Fruit fly (Drosophila melanogaster) whole organism, embryonic: ENCODE results near the gene sima.

ENCODE experiments used
- Ada2b ChIP-seq: fragments of 200-800 bp; sonication (Bioruptor generic); IDR thresholded peaks from 2 replicates; pipeline ENCODE4 v1.3.6; 2022; ENCODE audit warnings: missing biosample characterization, missing genetic modification characterization
- Antp ChIP-seq: fragments of 200-800 bp; sonication (Bioruptor generic); optimal IDR thresholded peaks from 3 replicates; lab custom pipeline; 2016; ENCODE audit warnings: missing biosample characterization, missing genetic modification characterization
- Blimp-1 ChIP-seq: fragments of 200-800 bp; sonication (Bioruptor generic); optimal IDR thresholded peaks from 3 replicates; lab custom pipeline; 2018; ENCODE audit warnings: missing biosample characterization, missing genetic modification characterization, mild to moderate bottlenecking, moderate library complexity, missing genetic modification reagents
- CG1024 ChIP-seq: fragments of 200-800 bp; sonication (Bioruptor generic); IDR thresholded peaks from 2 replicates; pipeline ENCODE4 v1.3.6; 2022; ENCODE audit warnings: missing biosample characterization, missing genetic modification characterization
- CG11695 ChIP-seq: fragments of 200-800 bp; sonication (Bioruptor generic); IDR thresholded peaks from 3 replicates; pipeline ENCODE4 v1.3.6; 2022; ENCODE audit warnings: missing biosample characterization, missing genetic modification characterization
- CG12071 ChIP-seq: fragments of 200-800 bp; sonication (Bioruptor generic); optimal IDR thresholded peaks from 3 replicates; lab custom pipeline; 2018; ENCODE audit warnings: missing biosample characterization, mild to moderate bottlenecking, missing genetic modification characterization
- CG12155 ChIP-seq: fragments of 200-800 bp; sonication (Bioruptor generic); optimal IDR thresholded peaks from 3 replicates; lab custom pipeline; 2016; ENCODE audit warnings: missing biosample characterization, missing genetic modification characterization
- CG14710 ChIP-seq: fragments of 200-800 bp; sonication (Bioruptor generic); optimal IDR thresholded peaks from 3 replicates; lab custom pipeline; 2019; ENCODE audit warnings: missing biosample characterization, mild to moderate bottlenecking, missing genetic modification characterization, moderate library complexity
- CG17385 ChIP-seq: fragments of 200-800 bp; sonication (Bioruptor generic); optimal IDR thresholded peaks from 3 replicates; lab custom pipeline; 2018; ENCODE audit warnings: missing biosample characterization, mild to moderate bottlenecking, missing genetic modification characterization
- CG17802 ChIP-seq: fragments of 200-800 bp; sonication (Bioruptor generic); optimal IDR thresholded peaks from 2 replicates; lab custom pipeline; 2018; ENCODE audit warnings: missing biosample characterization, mild to moderate bottlenecking, missing genetic modification characterization, moderate library complexity
- CG18599 ChIP-seq: fragments of 200-800 bp; sonication (Bioruptor generic); optimal IDR thresholded peaks from 3 replicates; lab custom pipeline; 2017; ENCODE audit warnings: missing biosample characterization, missing genetic modification characterization, mild to moderate bottlenecking, moderate library complexity, missing genetic modification reagents
- CG18764 ChIP-seq: fragments of 200-800 bp; sonication (Bioruptor generic); optimal IDR thresholded peaks from 3 replicates; lab custom pipeline; 2016; ENCODE audit warnings: missing biosample characterization, missing genetic modification characterization
- CG31224 ChIP-seq: fragments of 200-800 bp; sonication (Bioruptor generic); IDR thresholded peaks from 2 replicates; pipeline ENCODE4 v1.3.6; 2022; ENCODE audit warnings: missing biosample characterization, missing genetic modification characterization
- CG4328 ChIP-seq: fragments of 200-800 bp; sonication (Bioruptor generic); optimal IDR thresholded peaks from 3 replicates; lab custom pipeline; 2017; ENCODE audit warnings: missing biosample characterization, missing genetic modification reagents, missing genetic modification characterization
- CG5180 ChIP-seq: fragments of 200-800 bp; sonication (Bioruptor generic); optimal IDR thresholded peaks from 3 replicates; lab custom pipeline; 2017; ENCODE audit warnings: missing biosample characterization, missing genetic modification characterization, mild to moderate bottlenecking, moderate library complexity, missing genetic modification reagents
- CG6791 ChIP-seq: fragments of 200-800 bp; sonication (Bioruptor generic); IDR thresholded peaks from 3 replicates; pipeline ENCODE4 v1.3.6; 2022; ENCODE audit warnings: missing biosample characterization, missing genetic modification characterization; ENCODE audit not compliant: partially characterized antibody
- CG7271 ChIP-seq: fragments of 200-800 bp; sonication (Bioruptor generic); optimal IDR thresholded peaks from 2 replicates; lab custom pipeline; 2018; ENCODE audit warnings: missing biosample characterization, mild to moderate bottlenecking, missing genetic modification characterization, moderate library complexity
- CG7928 ChIP-seq: fragments of 200-800 bp; sonication (Bioruptor generic); optimal IDR thresholded peaks from 2 replicates; lab custom pipeline; 2017; ENCODE audit warnings: missing biosample characterization, mild to moderate bottlenecking, missing genetic modification characterization
- CG8765 ChIP-seq: fragments of 200-800 bp; sonication (Bioruptor generic); IDR thresholded peaks from 2 replicates; pipeline ENCODE4 v1.3.6; 2022; ENCODE audit warnings: missing biosample characterization, missing genetic modification characterization
- CG9932 ChIP-seq: fragments of 200-800 bp; sonication (Bioruptor generic); IDR thresholded peaks from 2 replicates; pipeline ENCODE4 v1.3.6; 2022; ENCODE audit warnings: missing biosample characterization, missing genetic modification characterization
- CHES-1-like ChIP-seq: fragments of 200-800 bp; sonication (Bioruptor generic); optimal IDR thresholded peaks from 2 replicates; lab custom pipeline; 2016; ENCODE audit warnings: missing biosample characterization, missing genetic modification characterization
- Dip2 ChIP-seq: fragments of 200-800 bp; sonication (Bioruptor generic); IDR thresholded peaks from 2 replicates; pipeline ENCODE4 v1.3.6; 2022; ENCODE audit warnings: missing biosample characterization, missing genetic modification characterization
- E2f1 ChIP-seq: fragments of 200-800 bp; sonication (Bioruptor generic); IDR thresholded peaks from 2 replicates; pipeline ENCODE4 v1.3.6; 2022; ENCODE audit warnings: missing biosample characterization, missing genetic modification characterization
- Gug ChIP-seq: fragments of 200-800 bp; sonication (Bioruptor generic); IDR thresholded peaks from 4 replicates; pipeline ENCODE4 v1.3.6; 2022; ENCODE audit warnings: missing biosample characterization, missing genetic modification characterization
- Hand ChIP-seq: fragments of 200-800 bp; sonication (Bioruptor generic); optimal IDR thresholded peaks from 2 replicates; lab custom pipeline; 2017; ENCODE audit warnings: mild to moderate bottlenecking, missing biosample characterization, missing genetic modification reagents, missing genetic modification characterization
- HmgZ ChIP-seq: fragments of 200-800 bp; sonication (Bioruptor generic); optimal IDR thresholded peaks from 2 replicates; lab custom pipeline; 2018; ENCODE audit warnings: missing biosample characterization, mild to moderate bottlenecking, missing genetic modification characterization
- Hr78 ChIP-seq, 2 experiments: fragments of 200-800 bp in 1 of 2; fragments of >200 bp in 1 of 2; sonication (Bioruptor generic) in 1 of 2; optimal IDR thresholded peaks; 2 replicates each; lab custom pipeline; 2017 to 2019; ENCODE audit warnings: missing biosample characterization in 2 of 2, missing genetic modification characterization in 2 of 2, mild to moderate bottlenecking in 1 of 2, moderate library complexity in 1 of 2
- Lim3 ChIP-seq: fragments of 200-800 bp; sonication (Bioruptor generic); IDR thresholded peaks from 2 replicates; pipeline ENCODE4 v1.3.6; 2022; ENCODE audit warnings: missing biosample characterization, missing genetic modification characterization
- Neu2 ChIP-seq: fragments of 200-800 bp; sonication (Bioruptor generic); optimal IDR thresholded peaks from 3 replicates; lab custom pipeline; 2016; ENCODE audit warnings: missing biosample characterization, missing genetic modification characterization, borderline replicate concordance
- Oli ChIP-seq: fragments of 200-800 bp; sonication (Bioruptor generic); optimal IDR thresholded peaks from 2 replicates; lab custom pipeline; 2018; ENCODE audit warnings: missing biosample characterization, mild to moderate bottlenecking, missing genetic modification characterization, moderate library complexity
- Pdp1 ChIP-seq, 2 experiments: fragments of 200-800 bp; sonication (Bioruptor generic); optimal IDR thresholded peaks; 3 replicates each; lab custom pipeline; 2016; ENCODE audit warnings: missing biosample characterization in 2 of 2, missing genetic modification characterization in 2 of 2, mild to moderate bottlenecking in 1 of 2, moderate library complexity in 1 of 2
- Tbp ChIP-seq: fragments of >200 bp; optimal IDR thresholded peaks from 2 replicates; lab custom pipeline; 2018; ENCODE audit warnings: missing biosample characterization, missing genetic modification characterization
- dati ChIP-seq: fragments of 200-800 bp; sonication (Bioruptor generic); IDR thresholded peaks from 2 replicates; pipeline ENCODE4 v1.3.6; 2022; ENCODE audit warnings: missing biosample characterization, missing genetic modification characterization
- dm ChIP-seq: fragments of 200-800 bp; sonication (Bioruptor generic); optimal IDR thresholded peaks from 3 replicates; lab custom pipeline; 2016; ENCODE audit warnings: missing biosample characterization, missing genetic modification characterization
- fd96Cb ChIP-seq: fragments of 200-800 bp; sonication (Bioruptor generic); optimal IDR thresholded peaks from 2 replicates; lab custom pipeline; 2018; ENCODE audit warnings: missing biosample characterization, mild to moderate bottlenecking, missing genetic modification characterization, moderate library complexity
- hth ChIP-seq: fragments of >200 bp; optimal IDR thresholded peaks from 2 replicates; lab custom pipeline; 2017; ENCODE audit warnings: inconsistent platforms
- jumu ChIP-seq: fragments of 200-800 bp; sonication (Bioruptor generic); optimal IDR thresholded peaks from 3 replicates; lab custom pipeline; 2016; ENCODE audit warnings: missing biosample characterization, missing genetic modification characterization
- lov ChIP-seq, 2 experiments: fragments of 200-800 bp in 1 of 2; fragments of >200 bp in 1 of 2; sonication (Bioruptor generic) in 1 of 2; IDR thresholded peaks in 1 of 2; optimal IDR thresholded peaks in 1 of 2; 2 replicates in 1 of 2; 3 replicates in 1 of 2; pipeline versions ENCODE4 v1.3.6 to Lab custom; 2017 to 2022; ENCODE audit warnings: missing biosample characterization in 1 of 2, missing genetic modification characterization in 1 of 2
- luna ChIP-seq: fragments of 200-800 bp; sonication (Bioruptor generic); optimal IDR thresholded peaks from 2 replicates; lab custom pipeline; 2016; ENCODE audit warnings: missing biosample characterization, missing genetic modification characterization
- nmo ChIP-seq: fragments of 200-800 bp; sonication (Bioruptor generic); optimal IDR thresholded peaks from 2 replicates; lab custom pipeline; 2018; ENCODE audit warnings: missing biosample characterization, mild to moderate bottlenecking, missing genetic modification characterization, moderate library complexity
- p53 ChIP-seq: fragments of 200-800 bp; sonication (Bioruptor generic); optimal IDR thresholded peaks from 2 replicates; lab custom pipeline; 2016; ENCODE audit warnings: missing biosample characterization, missing genetic modification characterization
- ranshi ChIP-seq: fragments of 200-800 bp; sonication (Bioruptor generic); IDR thresholded peaks from 2 replicates; pipeline ENCODE4 v1.3.6; 2022; ENCODE audit warnings: missing biosample characterization, missing genetic modification characterization
- salm ChIP-seq: fragments of 200-800 bp; sonication (Bioruptor generic); optimal IDR thresholded peaks from 2 replicates; lab custom pipeline; 2018; ENCODE audit warnings: missing biosample characterization, mild to moderate bottlenecking, missing genetic modification characterization
- sc ChIP-seq, 3 experiments: fragments of >200 bp in 2 of 3; fragments of 200-800 bp in 1 of 3; sonication (Bioruptor generic) in 1 of 3; optimal IDR thresholded peaks; 2 replicates in 2 of 3; 3 replicates in 1 of 3; lab custom pipeline; 2017; ENCODE audit warnings: mild to moderate bottlenecking in 1 of 3, missing biosample characterization in 1 of 3, missing genetic modification characterization in 1 of 3, missing genetic modification reagents in 1 of 3
- sim ChIP-seq: fragments of 200-800 bp; sonication (Bioruptor generic); IDR thresholded peaks from 2 replicates; pipeline ENCODE4 v1.3.6; 2022; ENCODE audit warnings: missing biosample characterization, missing genetic modification characterization
- sna ChIP-seq: fragments of 200-800 bp; sonication (Bioruptor generic); IDR thresholded peaks from 2 replicates; pipeline ENCODE4 v1.3.6; 2022; ENCODE audit warnings: missing biosample characterization, missing genetic modification characterization; ENCODE audit not compliant: partially characterized antibody
- sug ChIP-seq: fragments of 200-800 bp; optimal IDR thresholded peaks from 2 replicates; lab custom pipeline; 2019; ENCODE audit warnings: missing biosample characterization, mild to moderate bottlenecking, missing genetic modification characterization, moderate library complexity
- unpg ChIP-seq: fragments of 200-800 bp; sonication (Bioruptor generic); optimal IDR thresholded peaks from 3 replicates; lab custom pipeline; 2018; ENCODE audit warnings: missing biosample characterization, mild to moderate bottlenecking, missing genetic modification characterization, moderate library complexity

The sima gene

dm6 chr3R:30043139-30043744 lies 14.9 kb upstream of the sima start, which contains the start of gene Sry-delta (continued):
- TF ChIP-seq CG9932 (GFP tag; lab: Robert Waterston, UW): peak; percentile 96
- TF ChIP-seq CG8765: peak; percentile 57; the same call in 1 of the 2 replicates
- peak; percentile 87; the same call in 3 of the 4 replicates for TF ChIP-seq Gug (GFP tag; lab: Robert Waterston, UW)
- peak; percentile 14 for TF ChIP-seq Neu2
- no peak for TF ChIP-seq CG5180 (GFP tag; lab: Kevin White, UChicago)
- TF ChIP-seq sim (GFP tag; lab: Robert Waterston, UW): no peak
- TF ChIP-seq CG6791: peak; percentile 76
- peak; percentile 90 for TF ChIP-seq HmgZ (tag; lab: Kevin White, UChicago)
- peak; percentile 100 for TF ChIP-seq CG7928 (GFP tag; lab: Kevin White, UChicago)
- TF ChIP-seq CG17385 (GFP tag; lab: Kevin White, UChicago): no peak
- TF ChIP-seq Ada2b: peak; percentile 77
- no peak for TF ChIP-seq sc (optimal IDR thresholded peaks at IDR 0.05; lab: Kevin White, UChicago)
- peak; percentile 19 for TF ChIP-seq sc (GFP tag; optimal IDR thresholded peaks at IDR 0.05; lab: Kevin White, UChicago)
- TF ChIP-seq sna: peak; percentile 81
- TF ChIP-seq Blimp-1 (GFP tag; lab: Kevin White, UChicago): no peak
- TF ChIP-seq dati (GFP tag; lab: Robert Waterston, UW): no peak
- peak; percentile 86 for TF ChIP-seq sug (tag; lab: Kevin White, UChicago)
- peak; percentile 83 for TF ChIP-seq CG17802
- peak; percentile 3 for TF ChIP-seq CG7271
- TF ChIP-seq lov (optimal IDR thresholded peaks at IDR 0.05; lab: Kevin White, UChicago): no peak
- TF ChIP-seq lov (GFP tag; IDR thresholded peaks at IDR 0.05; lab: Robert Waterston, UW): peak; percentile 64; the same call in 2 of the 3 replicates
- peak; percentile 57 for TF ChIP-seq CG4328 (GFP tag; lab: Kevin White, UChicago)
- TF ChIP-seq unpg (GFP tag; lab: Kevin White, UChicago): peak; percentile 68
- no peak for TF ChIP-seq Oli (tag; lab: Kevin White, UChicago)
- peak; percentile 44 for TF ChIP-seq salm (tag; lab: Kevin White, UChicago)
- TF ChIP-seq CG18599: no peak
- peak; percentile 36; the same call in 1 of the 3 replicates for TF ChIP-seq CG11695 (GFP tag; lab: Robert Waterston, UW)
- TF ChIP-seq Hand (GFP tag; lab: Kevin White, UChicago): no peak
- peak; percentile 86 for TF ChIP-seq jumu (GFP tag; lab: Kevin White, UChicago)
- TF ChIP-seq Antp (GFP tag; lab: Kevin White, UChicago): peak; percentile 92
- peak; percentile 81 for TF ChIP-seq CG12155 (GFP tag; lab: Kevin White, UChicago)
- TF ChIP-seq Lim3 (GFP tag; lab: Robert Waterston, UW): no peak
- TF ChIP-seq Pdp1 (GFP tag; optimal IDR thresholded peaks at IDR 0.05; lab: Kevin White, UChicago): peak; percentile 85 to 96
- peak; percentile 81 for TF ChIP-seq nmo (GFP tag; lab: Kevin White, UChicago)
- peak; percentile 57 for TF ChIP-seq CG31224 (GFP tag; lab: Robert Waterston, UW)
- peak; percentile 46 for TF ChIP-seq fd96Cb (tag; lab: Kevin White, UChicago)
- peak; percentile 82 for TF ChIP-seq ranshi (GFP tag; lab: Robert Waterston, UW)
- TF ChIP-seq CG12071: no peak
- TF ChIP-seq dm (GFP tag; lab: Kevin White, UChicago): peak; percentile 82
- TF ChIP-seq Tbp: peak; percentile 47
- TF ChIP-seq p53 (GFP tag; lab: Kevin White, UChicago): peak; percentile 87
- TF ChIP-seq hth: no peak
- peak; percentile 84 for TF ChIP-seq luna (GFP tag; lab: Kevin White, UChicago)
- TF ChIP-seq CG18764 (GFP tag; lab: Kevin White, UChicago): peak; percentile 80
- no peak for TF ChIP-seq Hr78 (GFP tag; optimal IDR thresholded peaks at IDR 0.05; lab: Kevin White, UChicago)
- peak; percentile 95 for TF ChIP-seq CHES-1-like
- peak; percentile 88 for TF ChIP-seq CG14710 (tag; lab: Kevin White, UChicago)
- peak; percentile 85 for TF ChIP-seq CG1024
- TF ChIP-seq E2f1: peak; percentile 67
- TF ChIP-seq Dip2 (GFP tag; lab: Robert Waterston, UW): no peak
